Fruit fly (Drosophila melanogaster) whole organism, prepupa: ENCODE measurements around the gene Pgant6.

Experiments
- CG8119 ChIP-seq: fragments of 200-800 bp; sonication (Bioruptor generic); IDR thresholded peaks from 3 replicates; pipeline ENCODE4 v1.3.6; 2022; ENCODE audit warnings: missing biosample characterization, missing genetic modification characterization
- CG9139 ChIP-seq: fragments of 200-800 bp; sonication (Bioruptor generic); optimal IDR thresholded peaks from 3 replicates; lab custom pipeline; 2017; ENCODE audit warnings: missing biosample characterization, mild to moderate bottlenecking, missing genetic modification characterization
- Eip93F ChIP-seq: fragments of 200-800 bp; sonication (Bioruptor generic); optimal IDR thresholded peaks from 2 replicates; lab custom pipeline; 2016; ENCODE audit warnings: missing biosample characterization, mild to moderate bottlenecking, missing genetic modification characterization
- Gug ChIP-seq: fragments of 200-800 bp; sonication (Bioruptor generic); IDR thresholded peaks from 2 replicates; pipeline ENCODE4 v1.3.6; 2022; ENCODE audit warnings: missing biosample characterization, missing genetic modification characterization
- Hr39 ChIP-seq: fragments of 200-800 bp; sonication (Bioruptor generic); optimal IDR thresholded peaks from 2 replicates; lab custom pipeline; 2016; ENCODE audit warnings: missing biosample characterization, missing genetic modification characterization
- Hr4 ChIP-seq: fragments of 200-800 bp; sonication (Bioruptor generic); optimal IDR thresholded peaks from 3 replicates; lab custom pipeline; 2016; ENCODE audit warnings: missing biosample characterization, missing genetic modification characterization
- OdsH ChIP-seq: fragments of 200-800 bp; sonication (Bioruptor generic); optimal IDR thresholded peaks from 3 replicates; lab custom pipeline; 2016; ENCODE audit warnings: missing biosample characterization, missing genetic modification characterization
- cyc ChIP-seq: fragments of 200-800 bp; sonication (Bioruptor generic); optimal IDR thresholded peaks from 3 replicates; lab custom pipeline; 2016; ENCODE audit warnings: missing biosample characterization, missing genetic modification characterization
- dsx ChIP-seq: fragments of 200-800 bp; optimal IDR thresholded peaks from 3 replicates; lab custom pipeline; 2019; ENCODE audit warnings: missing biosample characterization, mild to moderate bottlenecking, missing genetic modification characterization, moderate library complexity; ENCODE audit not compliant: poor library complexity, severe bottlenecking
- eg ChIP-seq: fragments of 200-800 bp; sonication (Bioruptor generic); IDR thresholded peaks from 3 replicates; pipeline ENCODE4 v1.3.6; 2022; ENCODE audit warnings: missing biosample characterization, missing genetic modification characterization
- lz ChIP-seq: fragments of 200-800 bp; sonication (Bioruptor generic); optimal IDR thresholded peaks from 3 replicates; lab custom pipeline; 2016; ENCODE audit warnings: missing biosample characterization, missing genetic modification characterization
- spab ChIP-seq: fragments of 200-800 bp; sonication (Bioruptor generic); optimal IDR thresholded peaks from 2 replicates; lab custom pipeline; 2017; ENCODE audit warnings: missing biosample characterization, mild to moderate bottlenecking, missing genetic modification characterization, missing genetic modification reagents
- ss ChIP-seq, 2 experiments: fragments of 200-800 bp; sonication (Bioruptor generic); optimal IDR thresholded peaks; 2 replicates in 1 of 2; 3 replicates in 1 of 2; lab custom pipeline; 2017 to 2018; ENCODE audit warnings: mild to moderate bottlenecking in 2 of 2, missing biosample characterization in 2 of 2, missing genetic modification characterization in 2 of 2, moderate library complexity in 1 of 2

DNA sequence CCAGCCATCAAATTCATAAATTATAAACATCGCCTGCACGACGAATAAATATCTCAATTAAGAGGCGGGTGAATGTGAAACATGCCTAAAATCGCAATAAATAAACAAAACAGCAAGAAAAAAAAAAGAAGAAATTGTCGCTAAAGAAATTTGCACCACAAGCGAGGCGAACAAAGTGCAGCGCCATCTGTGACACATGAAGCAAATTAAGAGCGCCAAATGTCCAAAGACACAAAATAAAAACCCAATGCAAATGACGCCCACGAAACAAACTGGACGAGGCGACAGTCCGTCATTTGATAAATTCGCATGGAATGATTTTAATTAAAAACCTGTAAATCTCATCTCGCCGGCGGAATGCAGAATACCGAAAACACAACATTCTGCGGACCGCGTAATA, 38.3 kb upstream of the Pgant6 start:
- TF ChIP-seq ss (GFP tag; optimal IDR thresholded peaks at IDR 0.05; lab: Kevin White, UChicago) (no peak), eg (GFP tag; lab: Robert Waterston, UW) (no peak), Gug (GFP tag; lab: Robert Waterston, UW) (no peak), CG9139 (GFP tag; lab: Kevin White, UChicago) (no peak), lz (GFP tag; lab: Kevin White, UChicago) (no peak), spab (GFP tag; lab: Kevin White, UChicago) (no peak), CG8119 (GFP tag; lab: Robert Waterston, UW) (no peak), dsx (GFP tag; lab: Kevin White, UChicago) (no peak), Eip93F (GFP tag; lab: Kevin White, UChicago) (no peak), Hr39 (no peak), OdsH (no peak), cyc (GFP tag; lab: Kevin White, UChicago) (no peak), Hr4 (no peak)
